Worm (Caenorhabditis elegans) whole organism, young adult: ENCODE data around the gene T22B7.7.

ENCODE experiments used
- F52B5.7 ChIP-seq: sonication (generic microtip); optimal IDR thresholded peaks from 2 replicates; lab custom pipeline; 2016; ENCODE audit warnings: mild to moderate bottlenecking, missing genetic modification characterization, missing compliant biosample characterization
- F55B11.4 ChIP-seq: sonication (generic microtip); optimal IDR thresholded peaks from 2 replicates; lab custom pipeline; 2016; ENCODE audit warnings: missing compliant biosample characterization, missing genetic modification characterization, borderline replicate concordance; ENCODE audit not compliant: insufficient read depth
- Y95B8A.8 ChIP-seq: fragments of 200-800 bp; sonication (Bioruptor generic); IDR thresholded peaks from 2 replicates; pipeline ENCODE4 v1.3.6; 2022; ENCODE audit warnings: missing genetic modification reagents, missing genetic modification characterization, missing compliant biosample characterization
- hmg-1.2 ChIP-seq: fragments of 200-800 bp; sonication (Bioruptor generic); IDR thresholded peaks from 2 replicates; pipeline ENCODE4 v1.3.6; 2022; ENCODE audit warnings: missing genetic modification reagents, missing genetic modification characterization, missing compliant biosample characterization
- mcd-1 ChIP-seq: fragments of 200-800 bp; sonication (Bioruptor generic); IDR thresholded peaks from 2 replicates; pipeline ENCODE4 v1.3.6; 2022; ENCODE audit warnings: missing genetic modification reagents, missing genetic modification characterization, missing compliant biosample characterization
- unc-62 ChIP-seq: fragments of 150-350 bp; optimal IDR thresholded peaks from 2 replicates; lab custom pipeline; 2014; ENCODE audit warnings: missing biosample characterization, missing genetic modification reagents, missing genetic modification characterization

ce11 chrX:5605049-5605448, 48.8 kb downstream of the T22B7.7 start:
- TF ChIP-seq hmg-1.2 (GFP tag; lab: Robert Waterston, UW) (no peak), F55B11.4 (no peak), F52B5.7 (tag; lab: Kevin White, UChicago) (no peak), mcd-1 (GFP tag; lab: Robert Waterston, UW) (no peak), unc-62 (GFP tag; lab: Kevin White, UChicago) (no peak), Y95B8A.8 (GFP tag; lab: Robert Waterston, UW) (no peak)
